Worm (Caenorhabditis elegans): ENCODE results near the gene odr-8.
"Not testable (repeated sequence)": the region's sequence is repeated elsewhere in the genome, so short reads cannot be mapped to it uniquely, and the experiment has no call there.

The odr-8 gene

ce11 chrIV:6594871-6595270 lies 12.4 kb upstream of the odr-8 start, which contains the start of gene nspb-3:
Gene nspb-3, minus strand, starts transcription at chrIV:6594971.
- TF ChIP-seq D1046.2 (GFP tag; IDR thresholded peaks at IDR 0.05); ztf-11 (tag; optimal IDR thresholded peaks at IDR 0.05); spr-1 (tag; optimal IDR thresholded peaks at IDR 0.05): not testable (repeated sequence)

ce11 chrIV:6591010-6591746 lies 8.7 kb upstream of the odr-8 start, which contains the start of the genes nspb-1 and nspb-2:
Gene nspb-1, minus strand, starts transcription at chrIV:6591110.
Gene nspb-2, plus strand, starts transcription at chrIV:6591696.
- not testable (repeated sequence) for TF ChIP-seq hlh-30 (tag; optimal IDR thresholded peaks at IDR 0.05; ENCODE audit: insufficient read depth); nhr-10 (tag; optimal IDR thresholded peaks at IDR 0.05); mxl-2 (GFP tag; conservative IDR thresholded peaks at IDR 0.05)

- peak; percentile 65 for TF ChIP-seq php-3 (GFP tag; IDR thresholded peaks at IDR 0.05)
- TF ChIP-seq nhr-11 (tag; optimal IDR thresholded peaks at IDR 0.05) = no peak
- TF ChIP-seq ceh-82 (tag; optimal IDR thresholded peaks at IDR 0.05) = no peak
- TF ChIP-seq zag-1 (tag; optimal IDR thresholded peaks at IDR 0.05) = no peak
- TF ChIP-seq daf-16 (GFP tag; optimal IDR thresholded peaks at IDR 0.05) = no peak
- peak; percentile 33 for TF ChIP-seq daf-16 (tag; optimal IDR thresholded peaks at IDR 0.05)
- TF ChIP-seq pqm-1 (tag; optimal IDR thresholded peaks at IDR 0.05) = peak; percentile 80
- TF ChIP-seq nhr-28 (tag; optimal IDR thresholded peaks at IDR 0.05) = peak; percentile 50
- TF ChIP-seq set-16 (GFP tag; IDR thresholded peaks at IDR 0.05) = no peak
- TF ChIP-seq dmd-6 (GFP tag; IDR thresholded peaks at IDR 0.05) = peak; percentile 73
- TF ChIP-seq Y48G9A.11 (GFP tag; IDR thresholded peaks at IDR 0.05) = no peak
- no peak for TF ChIP-seq nhr-25 (tag; optimal IDR thresholded peaks at IDR 0.05; ENCODE audit: borderline replicate concordance, insufficient read depth)
Observed at ce11 chrIV:6590029-6590428, 7.5 kb upstream of the odr-8 start, which contains the start of the genes lec-11 and irld-7. Gene lec-11, minus strand, starts transcription at chrIV:6590154. Gene irld-7, plus strand, starts transcription at chrIV:6590360.

ce11 chrIV:6588080-6588613 lies 5.6 kb upstream of the odr-8 start:
- TF ChIP-seq snpc-1.2 (GFP tag; IDR thresholded peaks at IDR 0.05) (peak; percentile 51; the same call in 1 of the 2 replicates), madf-9 (GFP tag; conservative IDR thresholded peaks at IDR 0.05) (no peak), lim-7 (GFP tag; IDR thresholded peaks at IDR 0.05) (no peak), lin-38 (GFP tag; IDR thresholded peaks at IDR 0.05) (0 out of 2 replicates have a peak, but pooled peaks have one; percentile 14)

ce11 chrIV:6585397-6585921 lies 3.0 kb upstream of the odr-8 start, which contains the start of the genes F38A5.2 and dnj-11:
Gene F38A5.2, minus strand, starts transcription at chrIV:6585400.
Gene dnj-11, plus strand, starts transcription at chrIV:6585871.
- peak; percentile 83 for TF ChIP-seq dve-1 (tag; optimal IDR thresholded peaks at IDR 0.05; ENCODE audit: insufficient read depth)
- TF ChIP-seq pqm-1 (tag; optimal IDR thresholded peaks at IDR 0.05) = no peak
- TF ChIP-seq zip-11 (GFP tag; IDR thresholded peaks at IDR 0.05) = no peak
- TF ChIP-seq daf-12 (tag; optimal IDR thresholded peaks at IDR 0.05) = no peak
- TF ChIP-seq pha-4 (GFP tag; IDR thresholded peaks at IDR 0.05) = no peak
- peak; percentile 80 for TF ChIP-seq pha-4 (tag; optimal IDR thresholded peaks at IDR 0.05)
- TF ChIP-seq lin-38 (GFP tag; IDR thresholded peaks at IDR 0.05) = peak; percentile 97
- TF ChIP-seq nhr-11 (tag; optimal IDR thresholded peaks at IDR 0.05) = peak; percentile 50
- TF ChIP-seq ctbp-1 (GFP tag; IDR thresholded peaks at IDR 0.05) = 0 out of 2 replicates have a peak, but pooled peaks have one; percentile 26
- TF ChIP-seq hlh-30 (tag; optimal IDR thresholded peaks at IDR 0.05; ENCODE audit: insufficient read depth) = peak; percentile 70
- TF ChIP-seq madf-5 (GFP tag; IDR thresholded peaks at IDR 0.05) = no peak
- peak in 1 of 2 experiments; percentile 89 for TF ChIP-seq lsy-2 (tag; optimal IDR thresholded peaks at IDR 0.05)
- peak in 1 of 2 experiments; percentile 55 for TF ChIP-seq hif-1 (tag; optimal IDR thresholded peaks at IDR 0.05)
- peak in 1 of 2 experiments; percentile 89 for TF ChIP-seq unc-62 (GFP tag; optimal IDR thresholded peaks at IDR 0.05 in 1 of 2)
- TF ChIP-seq unc-62 (tag; optimal IDR thresholded peaks at IDR 0.05) = no peak
- peak; percentile 46 for TF ChIP-seq unc-130 (GFP tag; optimal IDR thresholded peaks at IDR 0.05)
- peak; percentile 50 for TF ChIP-seq lin-13 (GFP tag; optimal IDR thresholded peaks at IDR 0.05)
- no peak for TF ChIP-seq nhr-76 (tag; optimal IDR thresholded peaks at IDR 0.05)
- TF ChIP-seq snpc-4 (tag; optimal IDR thresholded peaks at IDR 0.05) = peak; percentile 43
- TF ChIP-seq ceh-32 (tag; optimal IDR thresholded peaks at IDR 0.05; ENCODE audit: poor library complexity) = no peak
- no peak for TF ChIP-seq zfp-3 (GFP tag; conservative IDR thresholded peaks at IDR 0.05)
- TF ChIP-seq rbr-2 (tag; optimal IDR thresholded peaks at IDR 0.05) = peak; percentile 60
- TF ChIP-seq nhr-6 (tag; optimal IDR thresholded peaks at IDR 0.05) = peak; percentile 82
